Fruit fly (Drosophila melanogaster) Kc167 (cell line): ENCODE data around the gene Or33b.

Source experiments
- Myc ChIP-seq: fragments of >200 bp; optimal IDR thresholded peaks from 2 replicates; lab custom pipeline; 2017; ENCODE audit warnings: missing external identifiers
- h ChIP-seq: fragments of >200 bp; optimal IDR thresholded peaks from 3 replicates; lab custom pipeline; 2018; ENCODE audit warnings: missing external identifiers

- TF ChIP-seq Myc (lab: Kevin White, UChicago) (no peak), h (no peak)
Observed at dm6 chr2L:11902483-11902882, 33.5 kb upstream of the Or33b start.
